Worm (Caenorhabditis elegans) whole organism, L4/young adult: ENCODE data around the gene hira-1.

ENCODE experiments used
- W03F9.2 ChIP-seq: fragments of 150-350 bp; optimal IDR thresholded peaks from 2 replicates; lab custom pipeline; 2014; ENCODE audit warnings: missing biosample characterization, missing genetic modification characterization
- dao-5 ChIP-seq: sonication (generic microtip); optimal IDR thresholded peaks from 2 replicates; lab custom pipeline; 2016; ENCODE audit warnings: missing genotype, missing genetic modification characterization, moderate library complexity, missing compliant biosample characterization
- him-1 ChIP-seq: sonication (generic microtip); optimal IDR thresholded peaks from 2 replicates; lab custom pipeline; 2016; ENCODE audit warnings: missing genotype, missing genetic modification reagents, missing genetic modification characterization, missing compliant biosample characterization

hira-1 gene

ce11 chrIII:5217511-5217910 is 26.6 kb downstream of the hira-1 start, which contains the start of gene cutl-19:
cutl-19 (minus strand) TSS chrIII:5217611.
- TF ChIP-seq dao-5 (no peak), W03F9.2 (tag; lab: Kevin White, UChicago) (no peak), him-1 (tag; lab: Kevin White, UChicago) (no peak)

ce11 chrIII:5218687-5219086 is 27.8 kb downstream of the hira-1 start, which contains the start of gene ZC155.2:
ZC155.2 (plus strand) TSS chrIII:5218987.
- TF ChIP-seq him-1 (tag; lab: Kevin White, UChicago) (no peak), W03F9.2 (tag; lab: Kevin White, UChicago) (no peak), dao-5 (no peak)

- TF ChIP-seq him-1 (tag; lab: Kevin White, UChicago) (no peak), dao-5 (no peak), W03F9.2 (tag; lab: Kevin White, UChicago) (no peak)
Observed at ce11 chrIII:5221820-5222219, 30.9 kb downstream of the hira-1 start.

- TF ChIP-seq dao-5: no peak
- no peak for TF ChIP-seq him-1 (tag; lab: Kevin White, UChicago)
- no peak for TF ChIP-seq W03F9.2 (tag; lab: Kevin White, UChicago)
Observed at ce11 chrIII:5222777-5223176, 31.9 kb downstream of the hira-1 start.

ce11 chrIII:5224908-5225307 is 34.0 kb downstream of the hira-1 start:
- TF ChIP-seq dao-5: no peak
- no peak for TF ChIP-seq him-1 (tag; lab: Kevin White, UChicago)
- no peak for TF ChIP-seq W03F9.2 (tag; lab: Kevin White, UChicago)

- TF ChIP-seq him-1 (tag; lab: Kevin White, UChicago): no peak
- TF ChIP-seq dao-5: no peak
- peak; percentile 17 for TF ChIP-seq W03F9.2 (tag; lab: Kevin White, UChicago)
Observed at ce11 chrIII:5225321-5225720, 34.4 kb downstream of the hira-1 start, which contains the start of gene nex-1. nex-1 (plus strand) TSS chrIII:5225621.

- TF ChIP-seq him-1 (tag; lab: Kevin White, UChicago) (peak; percentile 7), W03F9.2 (tag; lab: Kevin White, UChicago) (peak; percentile 89), dao-5 (no peak)
Observed at ce11 chrIII:5227831-5228467, 37.0 kb downstream of the hira-1 start, which contains the start of the genes C34E10.12, C34E10.10 and atp-2. C34E10.12 (minus strand) TSS chrIII:5227881. C34E10.10 (minus strand) TSS chrIII:5227884. atp-2 (plus strand) TSS chrIII:5228417.

ce11 chrIII:5228839-5229238 is 37.9 kb downstream of the hira-1 start:
- TF ChIP-seq him-1 (tag; lab: Kevin White, UChicago) (no peak), dao-5 (no peak), W03F9.2 (tag; lab: Kevin White, UChicago) (no peak)

ce11 chrIII:5229511-5230250 is 38.8 kb downstream of the hira-1 start:
- TF ChIP-seq dao-5: no peak
- TF ChIP-seq W03F9.2 (tag; lab: Kevin White, UChicago): no peak
- TF ChIP-seq him-1 (tag; lab: Kevin White, UChicago): no peak

- TF ChIP-seq dao-5: no peak
- no peak for TF ChIP-seq W03F9.2 (tag; lab: Kevin White, UChicago)
- no peak for TF ChIP-seq him-1 (tag; lab: Kevin White, UChicago)
Observed at ce11 chrIII:5230415-5230814, 39.5 kb downstream of the hira-1 start, which contains the start of gene prmt-5. prmt-5 (plus strand) TSS chrIII:5230555.

ce11 chrIII:5233140-5233539 is 42.2 kb downstream of the hira-1 start:
- TF ChIP-seq dao-5 (no peak), W03F9.2 (tag; lab: Kevin White, UChicago) (no peak), him-1 (tag; lab: Kevin White, UChicago) (no peak)

ce11 chrIII:5234312-5234711 is 43.4 kb downstream of the hira-1 start, which contains the start of gene mrps-26:
mrps-26 (plus strand) TSS chrIII:5234612.
- TF ChIP-seq dao-5 (no peak), him-1 (tag; lab: Kevin White, UChicago) (no peak), W03F9.2 (tag; lab: Kevin White, UChicago) (no peak)

ce11 chrIII:5236104-5236503 is 45.2 kb downstream of the hira-1 start, which contains the start of gene prx-10:
prx-10 (plus strand) TSS chrIII:5236404.
- TF ChIP-seq W03F9.2 (tag; lab: Kevin White, UChicago): no peak
- no peak for TF ChIP-seq dao-5
- TF ChIP-seq him-1 (tag; lab: Kevin White, UChicago): no peak

ce11 chrIII:5241854-5242253 is 50.9 kb downstream of the hira-1 start:
- no peak for TF ChIP-seq dao-5
- no peak for TF ChIP-seq W03F9.2 (tag; lab: Kevin White, UChicago)
- no peak for TF ChIP-seq him-1 (tag; lab: Kevin White, UChicago)
